Fruit fly (Drosophila melanogaster): ENCODE data around the gene Npl4.

dm6 chr3R:25647577-25648257, 23.3 kb upstream of the Npl4 start:
- no peak for TF ChIP-seq Sin3A (optimal IDR thresholded peaks at IDR 0.05)
- TF ChIP-seq ttk (optimal IDR thresholded peaks at IDR 0.05) = no peak

Measured in Kc167 (cell line).